Fruit fly (Drosophila melanogaster): ENCODE results near the gene CG6592.

CG6592 gene

DNA sequence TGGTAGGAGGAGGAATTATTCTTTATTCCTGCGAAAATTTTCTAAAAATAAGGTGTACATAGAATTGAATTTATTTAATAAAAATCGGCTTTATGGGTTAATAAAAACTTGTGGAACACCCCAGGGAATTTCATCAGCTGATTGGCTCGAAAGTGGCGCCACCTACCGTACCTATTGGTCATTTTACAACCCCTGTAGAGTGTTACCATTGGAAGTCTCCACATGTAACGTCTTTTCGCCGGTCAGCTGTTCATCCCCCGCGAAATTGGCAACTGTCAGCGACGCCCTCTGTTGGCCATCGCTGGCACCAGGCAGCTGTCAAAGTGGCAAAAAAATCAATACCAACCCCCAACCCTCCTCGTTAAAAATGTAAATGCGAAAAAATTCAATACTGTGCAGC, 23.1 kb downstream of the CG6592 start, which contains the start of gene CG13293:
CG13293 (plus strand) TSS at position 323 of the 400 bp plus-strand sequence.
- TF ChIP-seq lbe (GFP tag; optimal IDR thresholded peaks at IDR 0.05) (no peak), twi (tag; optimal IDR thresholded peaks at IDR 0.05) (no peak), NK7.1 (GFP tag; optimal IDR thresholded peaks at IDR 0.05) (no peak), ab (GFP tag; optimal IDR thresholded peaks at IDR 0.05) (no peak), CG6175 (GFP tag; IDR thresholded peaks at IDR 0.05) (no peak), bsh (GFP tag; optimal IDR thresholded peaks at IDR 0.05) (no peak), Taf1 (GFP tag; IDR thresholded peaks at IDR 0.05) (no peak), CG10979 (tag; optimal IDR thresholded peaks at IDR 0.05) (peak; percentile 16), CG2875 (GFP tag; optimal IDR thresholded peaks at IDR 0.05) (no peak), MESR4 (GFP tag; optimal IDR thresholded peaks at IDR 0.05) (peak; percentile 30), CG42726 (GFP tag; IDR thresholded peaks at IDR 0.05; ENCODE audit: partially characterized antibody) (no peak), CHES-1-like (GFP tag; optimal IDR thresholded peaks at IDR 0.05) (no peak), CG2116 (GFP tag; optimal IDR thresholded peaks at IDR 0.05) (no peak), Xbp1 (GFP tag; optimal IDR thresholded peaks at IDR 0.05) (no peak), knrl (GFP tag; IDR thresholded peaks at IDR 0.05; ENCODE audit: partially characterized antibody) (no peak), CG13296 (GFP tag; optimal IDR thresholded peaks at IDR 0.05) (no peak), p53 (GFP tag; optimal IDR thresholded peaks at IDR 0.05) (no peak), Fer3 (tag; optimal IDR thresholded peaks at IDR 0.05) (no peak), fru (optimal IDR thresholded peaks at IDR 0.05) (no peak), trh (GFP tag; optimal IDR thresholded peaks at IDR 0.05) (no peak), CG13775 (GFP tag; optimal IDR thresholded peaks at IDR 0.05) (peak; percentile 18), onecut (GFP tag; IDR thresholded peaks at IDR 0.05) (peak; percentile 100), Myb (GFP tag; optimal IDR thresholded peaks at IDR 0.05) (peak; percentile 61), ssp (GFP tag; IDR thresholded peaks at IDR 0.05) (0 out of 2 replicates have a peak, but pooled peaks have one; percentile 9), peb (GFP tag; IDR thresholded peaks at IDR 0.05) (no peak), CG12219 (GFP tag; optimal IDR thresholded peaks at IDR 0.05) (no peak), dm (GFP tag; optimal IDR thresholded peaks at IDR 0.05) (no peak), Mrtf (GFP tag; IDR thresholded peaks at IDR 0.05) (no peak), D19A (tag; optimal IDR thresholded peaks at IDR 0.05) (no peak), tup (GFP tag; optimal IDR thresholded peaks at IDR 0.05) (no peak), gem (tag; optimal IDR thresholded peaks at IDR 0.05) (no peak), CG17912 (GFP tag; optimal IDR thresholded peaks at IDR 0.05) (no peak), D (optimal IDR thresholded peaks at IDR 0.05) (no peak), D (GFP tag; optimal IDR thresholded peaks at IDR 0.05) (no peak), fu2 (GFP tag; optimal IDR thresholded peaks at IDR 0.05) (no peak), Hmx (GFP tag; optimal IDR thresholded peaks at IDR 0.05) (no peak), tio (GFP tag; optimal IDR thresholded peaks at IDR 0.05) (no peak), Gsc (GFP tag; IDR thresholded peaks at IDR 0.05) (no peak), Elba2 (GFP tag; optimal IDR thresholded peaks at IDR 0.05) (no peak), C15 (GFP tag; IDR thresholded peaks at IDR 0.05) (no peak), CG1832 (GFP tag; optimal IDR thresholded peaks at IDR 0.05) (no peak), CG4854 (GFP tag; optimal IDR thresholded peaks at IDR 0.05) (no peak), ase (GFP tag; IDR thresholded peaks at IDR 0.05) (no peak), wdn (GFP tag; IDR thresholded peaks at IDR 0.05) (no peak), CTCF (GFP tag; optimal IDR thresholded peaks at IDR 0.05) (peak; percentile 93), cwo (GFP tag; optimal IDR thresholded peaks at IDR 0.05) (no peak), CG13287 (GFP tag; IDR thresholded peaks at IDR 0.05; ENCODE audit: partially characterized antibody) (no peak), CG17359 (tag; optimal IDR thresholded peaks at IDR 0.05) (no peak), CG10267 (tag; optimal IDR thresholded peaks at IDR 0.05) (no peak), Aef1 (GFP tag; IDR thresholded peaks at IDR 0.05) (no peak), tgo (GFP tag; IDR thresholded peaks at IDR 0.05) (no peak), CG11504 (tag; optimal IDR thresholded peaks at IDR 0.05) (peak; percentile 12), danr (GFP tag; IDR thresholded peaks at IDR 0.05) (no peak)

All from whole organism, embryonic.